Worm (Caenorhabditis elegans) whole organism, early embryonic: ENCODE data around the gene inx-18.
A peak's percentile ranks its signal among the peaks of the same experiment; 100 is the strongest.

Source experiments
- B0310.2 ChIP-seq: sonication (generic microtip); optimal IDR thresholded peaks from 2 replicates; lab custom pipeline; 2016; ENCODE audit warnings: mild to moderate bottlenecking, missing genetic modification characterization, missing compliant biosample characterization
- F13C5.2 ChIP-seq: sonication (generic microtip); optimal IDR thresholded peaks from 2 replicates; lab custom pipeline; 2017; ENCODE audit warnings: mild to moderate bottlenecking, missing genetic modification characterization, inconsistent platforms, missing compliant biosample characterization
- aly-1 ChIP-seq: sonication (generic microtip); optimal IDR thresholded peaks from 2 replicates; lab custom pipeline; 2016; ENCODE audit warnings: missing genetic modification characterization, missing compliant biosample characterization
- ama-1 ChIP-seq: fragments of 150-350 bp; optimal IDR thresholded peaks from 2 replicates; lab custom pipeline; 2014
- ceh-13 ChIP-seq: fragments of 200-800 bp; sonication (Bioruptor generic); optimal IDR thresholded peaks from 2 replicates; lab custom pipeline; 2018; ENCODE audit warnings: mild to moderate bottlenecking, missing genetic modification characterization, missing compliant biosample characterization
- ceh-36 ChIP-seq: sonication (generic microtip); optimal IDR thresholded peaks from 2 replicates; lab custom pipeline; 2016; ENCODE audit warnings: missing genetic modification characterization, inconsistent platforms, missing compliant biosample characterization
- ets-7 ChIP-seq: sonication (generic microtip); optimal IDR thresholded peaks from 2 replicates; lab custom pipeline; 2016; ENCODE audit warnings: missing genotype, missing genetic modification characterization, missing compliant biosample characterization
- flt-1 ChIP-seq: fragments of 200-800 bp; sonication (Bioruptor generic); IDR thresholded peaks from 2 replicates; pipeline ENCODE4 v1.3.6; 2022; ENCODE audit warnings: missing genetic modification characterization, missing compliant biosample characterization
- hmbx-1 ChIP-seq: sonication (generic microtip); optimal IDR thresholded peaks from 2 replicates; lab custom pipeline; 2016; ENCODE audit warnings: mild to moderate bottlenecking, missing genetic modification characterization, missing compliant biosample characterization
- hmg-4 ChIP-seq: fragments of 200-800 bp; sonication (Bioruptor generic); optimal IDR thresholded peaks from 2 replicates; lab custom pipeline; 2018; ENCODE audit warnings: mild to moderate bottlenecking, missing genetic modification characterization, missing compliant biosample characterization
- hnd-1 ChIP-seq: sonication (generic microtip); optimal IDR thresholded peaks from 2 replicates; lab custom pipeline; 2016; ENCODE audit warnings: missing genetic modification characterization, missing compliant biosample characterization
- pes-1 ChIP-seq: fragments of 200-800 bp; sonication (Bioruptor generic); IDR thresholded peaks from 2 replicates; pipeline ENCODE4 v1.3.6; 2022; ENCODE audit warnings: missing genetic modification reagents, missing genetic modification characterization, missing compliant biosample characterization
- scrt-1 ChIP-seq: fragments of 200-800 bp; sonication (Bioruptor generic); IDR thresholded peaks from 2 replicates; pipeline ENCODE4 v1.3.6; 2022; ENCODE audit warnings: missing genetic modification characterization, missing compliant biosample characterization
- sea-1 ChIP-seq: fragments of 200-800 bp; sonication (Bioruptor generic); conservative IDR thresholded peaks from 2 replicates; pipeline ENCODE4 v1.3.6; 2022; ENCODE audit warnings: missing genetic modification characterization, missing compliant biosample characterization
- tbx-11 ChIP-seq: fragments of 200-800 bp; sonication (Bioruptor generic); IDR thresholded peaks from 2 replicates; pipeline ENCODE4 v1.3.6; 2022; ENCODE audit warnings: missing genetic modification characterization, missing compliant biosample characterization
- tbx-37 ChIP-seq: fragments of 200-800 bp; sonication (Bioruptor generic); conservative IDR thresholded peaks from 2 replicates; pipeline ENCODE4 v1.3.6; 2022; ENCODE audit warnings: missing genetic modification reagents, missing genetic modification characterization, missing compliant biosample characterization
- tra-4 ChIP-seq: sonication (generic microtip); optimal IDR thresholded peaks from 2 replicates; lab custom pipeline; 2017; ENCODE audit warnings: missing genetic modification characterization, missing compliant biosample characterization

The inx-18 gene

DNA sequence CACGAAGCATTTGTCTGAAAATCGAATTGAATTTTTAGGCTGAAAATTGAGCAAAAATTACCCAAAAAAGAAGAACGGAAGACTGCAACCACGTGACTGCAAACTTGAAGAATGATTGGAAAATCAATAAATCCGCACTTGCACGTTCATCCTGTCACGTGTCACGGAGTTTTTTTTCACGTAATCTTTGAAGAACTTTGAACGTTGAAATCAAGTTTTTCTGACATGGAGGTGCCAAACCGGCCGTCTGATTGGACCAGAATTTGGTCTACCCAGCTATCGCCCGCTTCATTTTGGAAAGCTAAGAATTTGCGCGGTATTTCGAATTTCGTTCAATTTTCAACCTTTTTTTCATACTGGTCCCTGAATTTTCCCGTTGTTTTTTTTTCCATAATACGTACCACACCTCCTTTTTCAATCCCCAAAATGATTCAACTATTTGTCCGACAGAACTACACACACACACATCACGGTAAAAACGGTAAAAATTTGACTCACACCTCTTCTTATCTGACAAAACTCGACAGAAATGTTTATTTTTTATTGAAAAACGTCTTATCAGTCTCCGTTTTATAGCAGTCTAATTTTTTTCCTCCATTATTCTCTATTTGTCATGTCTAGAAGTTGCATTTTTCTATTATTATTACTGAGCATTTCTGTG is 9.7 kb upstream of the inx-18 start, which contains the start of the genes C18H7.7 and C18H7.11:
C18H7.7 (minus strand) TSS at position 101 of the 661 bp plus-strand sequence.
C18H7.11 (plus strand) TSS at position 611 of the 661 bp plus-strand sequence.
- no peak for TF ChIP-seq ets-7 (tag; lab: Kevin White, UChicago)
- no peak for TF ChIP-seq hmbx-1
- TF ChIP-seq ama-1 (lab: Kevin White, UChicago) = no peak
- no peak for TF ChIP-seq ceh-13 (GFP tag; lab: Kevin White, UChicago)
- no peak for TF ChIP-seq aly-1 (tag; lab: Kevin White, UChicago)
- no peak for TF ChIP-seq F13C5.2 (tag; lab: Kevin White, UChicago)
- no peak for TF ChIP-seq hmg-4
- no peak for TF ChIP-seq pes-1 (GFP tag; lab: Robert Waterston, UW)
- TF ChIP-seq sea-1 (GFP tag; lab: Robert Waterston, UW) = no peak
- no peak for TF ChIP-seq hnd-1
- TF ChIP-seq scrt-1 (GFP tag; lab: Robert Waterston, UW) = no peak
- TF ChIP-seq ceh-36 (tag; lab: Kevin White, UChicago) = no peak
- TF ChIP-seq tbx-11 = no peak
- no peak for TF ChIP-seq B0310.2 (tag; lab: Kevin White, UChicago)
- TF ChIP-seq flt-1 = no peak
- TF ChIP-seq tbx-37 = no peak
- no peak for TF ChIP-seq tra-4 (tag; lab: Kevin White, UChicago)

DNA sequence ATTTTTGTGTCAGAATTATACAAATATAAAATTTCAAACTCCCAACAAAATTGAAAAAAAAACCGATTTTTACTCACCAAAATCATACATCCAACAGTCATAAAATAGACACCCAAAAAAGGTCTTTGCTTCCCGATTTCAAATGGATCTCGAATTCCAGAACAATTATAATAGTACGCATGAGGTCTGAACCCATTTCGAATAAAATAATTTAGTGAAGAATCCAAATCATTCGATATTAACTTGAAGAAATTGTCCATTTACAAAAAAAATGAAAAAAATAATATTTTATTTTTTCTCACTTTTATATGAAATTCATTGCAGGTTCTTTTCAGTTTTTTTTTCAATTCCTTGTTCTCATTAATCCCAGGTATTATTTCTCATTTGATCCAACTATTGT is 4.6 kb upstream of the inx-18 start, which contains the start of gene srt-59:
srt-59 (minus strand) TSS at position 101 of the 400 bp plus-strand sequence.
- TF ChIP-seq tbx-37 = no peak

ce11 chrIV:603543-603942 is 2.6 kb upstream of the inx-18 start, which contains the start of gene prmt-4:
Gene prmt-4 (minus strand): TSS chrIV:603643.
- no peak for TF ChIP-seq tbx-11
- no peak for TF ChIP-seq hmbx-1
- TF ChIP-seq tra-4 (tag; lab: Kevin White, UChicago) = no peak
- TF ChIP-seq ceh-36 (tag; lab: Kevin White, UChicago) = no peak
- no peak for TF ChIP-seq pes-1 (GFP tag; lab: Robert Waterston, UW)
- TF ChIP-seq F13C5.2 (tag; lab: Kevin White, UChicago) = no peak
- no peak for TF ChIP-seq ets-7 (tag; lab: Kevin White, UChicago)
- no peak for TF ChIP-seq ceh-13 (GFP tag; lab: Kevin White, UChicago)

- TF ChIP-seq ama-1 (lab: Kevin White, UChicago) = no peak
- no peak for TF ChIP-seq flt-1
- no peak for TF ChIP-seq hmg-4
- no peak for TF ChIP-seq tra-4 (tag; lab: Kevin White, UChicago)
These were observed 2.0 kb upstream of the inx-18 start, which contains the start of gene col-102 for ce11 chrIV:604144-604543. Gene col-102 (plus strand): TSS chrIV:604444.

DNA sequence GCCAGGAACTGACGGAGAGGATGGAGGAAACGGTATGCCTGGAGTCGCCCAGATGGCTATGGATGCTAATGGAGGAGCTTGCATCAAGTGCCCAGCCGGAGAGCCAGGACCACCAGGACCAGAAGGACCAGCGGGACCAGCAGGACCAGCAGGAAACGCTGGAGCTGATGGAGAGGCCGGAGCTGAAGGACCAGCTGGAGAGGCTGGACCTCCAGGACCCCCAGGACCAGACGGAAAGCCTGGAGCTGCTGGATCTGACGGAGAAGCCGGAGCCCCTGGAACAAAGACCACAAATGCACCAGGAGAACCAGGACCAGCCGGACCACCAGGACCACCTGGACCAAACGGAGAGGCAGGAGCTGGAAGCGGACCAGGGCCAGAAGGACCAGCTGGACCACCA is 1.3 kb upstream of the inx-18 start:
- TF ChIP-seq aly-1 (tag; lab: Kevin White, UChicago) (no peak), pes-1 (GFP tag; lab: Robert Waterston, UW) (no peak), hmbx-1 (no peak), hmg-4 (no peak), ceh-13 (GFP tag; lab: Kevin White, UChicago) (no peak), scrt-1 (GFP tag; lab: Robert Waterston, UW) (no peak), tbx-11 (no peak), ets-7 (tag; lab: Kevin White, UChicago) (no peak), F13C5.2 (tag; lab: Kevin White, UChicago) (no peak), flt-1 (no peak), ama-1 (lab: Kevin White, UChicago) (no peak), ceh-36 (tag; lab: Kevin White, UChicago) (no peak), tbx-37 (no peak), tra-4 (tag; lab: Kevin White, UChicago) (no peak), hnd-1 (no peak)

DNA sequence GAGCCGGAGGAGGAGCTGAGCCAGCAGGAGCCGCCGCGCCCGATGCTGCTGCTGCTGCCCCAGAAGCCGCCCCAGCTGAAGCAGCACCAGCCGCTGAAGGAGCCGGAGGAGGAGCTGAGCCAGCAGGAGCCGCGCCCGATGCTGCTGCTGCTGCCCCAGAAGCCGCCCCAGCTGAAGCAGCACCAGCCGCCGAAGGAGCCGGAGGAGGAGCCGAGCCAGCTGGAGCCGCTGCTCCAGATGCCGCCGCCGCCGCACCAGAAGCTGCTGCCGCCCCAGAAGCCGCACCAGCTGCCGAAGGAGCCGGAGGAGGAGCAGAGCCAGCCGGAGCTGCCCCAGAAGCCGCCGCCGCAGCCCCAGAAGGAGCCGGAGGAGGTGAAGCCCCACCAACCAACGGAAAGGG is 724 bp upstream of the inx-18 start:
- TF ChIP-seq pes-1 (GFP tag; lab: Robert Waterston, UW) (peak; percentile 17; the same call in 1 of the 2 replicates), tbx-37 (no peak)

DNA sequence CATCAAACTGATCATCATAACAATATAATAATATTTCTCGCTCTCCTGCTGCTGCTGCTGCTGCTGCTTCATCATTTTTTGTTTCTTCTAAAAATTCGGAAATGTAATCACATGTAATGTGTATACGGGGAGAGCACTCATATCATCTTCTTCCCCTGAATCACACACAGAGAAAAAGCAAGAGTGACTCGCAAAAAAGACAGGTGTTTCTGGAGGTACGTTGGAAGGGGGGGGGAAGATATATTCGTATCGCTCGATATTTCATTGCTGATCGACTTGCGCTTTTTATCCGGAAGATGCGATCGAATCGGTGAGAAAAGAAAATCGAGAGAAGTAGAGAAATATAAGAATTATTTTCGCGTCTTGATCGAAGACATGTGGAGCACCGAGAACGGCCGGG is 1.5 kb downstream of the inx-18 start:
- no peak for TF ChIP-seq tbx-37
- no peak for TF ChIP-seq tra-4 (tag; lab: Kevin White, UChicago)
- no peak for TF ChIP-seq hmbx-1
- no peak for TF ChIP-seq ama-1 (lab: Kevin White, UChicago)
- TF ChIP-seq ets-7 (tag; lab: Kevin White, UChicago) = no peak
- TF ChIP-seq hnd-1 = no peak
- no peak for TF ChIP-seq B0310.2 (tag; lab: Kevin White, UChicago)
- TF ChIP-seq flt-1 = no peak
- TF ChIP-seq aly-1 (tag; lab: Kevin White, UChicago) = no peak
- TF ChIP-seq ceh-36 (tag; lab: Kevin White, UChicago) = no peak
- no peak for TF ChIP-seq pes-1 (GFP tag; lab: Robert Waterston, UW)

DNA sequence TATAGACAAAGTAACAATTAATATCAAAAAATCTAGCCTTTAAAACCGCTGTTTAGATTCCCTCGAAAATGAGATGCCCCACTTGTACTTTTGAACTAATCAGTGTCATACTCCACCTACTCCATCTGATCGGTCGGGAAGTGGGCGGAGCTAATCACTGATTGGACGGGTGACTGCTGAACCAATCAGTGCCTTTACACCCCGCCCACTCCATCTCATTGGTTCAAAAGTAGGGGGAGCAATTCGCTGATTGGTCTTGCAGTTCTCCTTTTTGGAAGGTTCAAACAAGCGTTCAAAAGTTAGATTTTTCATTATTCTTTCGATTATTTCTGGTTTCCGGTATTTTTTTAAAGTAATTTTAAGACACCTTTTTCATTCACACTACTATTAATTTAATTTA is 7.0 kb downstream of the inx-18 start:
- no peak for TF ChIP-seq tbx-11
- no peak for TF ChIP-seq ceh-13 (GFP tag; lab: Kevin White, UChicago)
- TF ChIP-seq hnd-1 = no peak
- no peak for TF ChIP-seq B0310.2 (tag; lab: Kevin White, UChicago)
- TF ChIP-seq ets-7 (tag; lab: Kevin White, UChicago) = no peak
- no peak for TF ChIP-seq hmbx-1
- no peak for TF ChIP-seq F13C5.2 (tag; lab: Kevin White, UChicago)
- TF ChIP-seq tbx-37 = no peak
- no peak for TF ChIP-seq ceh-36 (tag; lab: Kevin White, UChicago)
- no peak for TF ChIP-seq ama-1 (lab: Kevin White, UChicago)
- TF ChIP-seq tra-4 (tag; lab: Kevin White, UChicago) = no peak
- TF ChIP-seq sea-1 (GFP tag; lab: Robert Waterston, UW) = no peak
- TF ChIP-seq hmg-4 = no peak
- TF ChIP-seq scrt-1 (GFP tag; lab: Robert Waterston, UW) = no peak
